Worm (Caenorhabditis elegans) whole organism, midembryonic: ENCODE results near the gene F18E3.11.

ENCODE experiments used
- cog-1 ChIP-seq: sonication (generic microtip); optimal IDR thresholded peaks from 2 replicates; lab custom pipeline; 2016; ENCODE audit warnings: missing genetic modification characterization, missing compliant biosample characterization
- med-1 ChIP-seq: sonication (generic microtip); optimal IDR thresholded peaks from 2 replicates; lab custom pipeline; 2017; ENCODE audit warnings: missing genetic modification characterization, mild to moderate bottlenecking, missing compliant biosample characterization, antibody characterized with exemption, missing genetic modification reagents; ENCODE audit not compliant: insufficient read depth
- tab-1 ChIP-seq: fragments of 200-800 bp; sonication (Bioruptor generic); IDR thresholded peaks from 2 replicates; pipeline ENCODE4 v1.3.6; 2022; ENCODE audit warnings: missing genetic modification characterization, missing compliant biosample characterization
- ztf-23 ChIP-seq: fragments of 200-800 bp; sonication (Bioruptor generic); IDR thresholded peaks from 2 replicates; pipeline ENCODE4 v1.3.6; 2022; ENCODE audit warnings: missing genetic modification reagents, missing genetic modification characterization, missing compliant biosample characterization

DNA sequence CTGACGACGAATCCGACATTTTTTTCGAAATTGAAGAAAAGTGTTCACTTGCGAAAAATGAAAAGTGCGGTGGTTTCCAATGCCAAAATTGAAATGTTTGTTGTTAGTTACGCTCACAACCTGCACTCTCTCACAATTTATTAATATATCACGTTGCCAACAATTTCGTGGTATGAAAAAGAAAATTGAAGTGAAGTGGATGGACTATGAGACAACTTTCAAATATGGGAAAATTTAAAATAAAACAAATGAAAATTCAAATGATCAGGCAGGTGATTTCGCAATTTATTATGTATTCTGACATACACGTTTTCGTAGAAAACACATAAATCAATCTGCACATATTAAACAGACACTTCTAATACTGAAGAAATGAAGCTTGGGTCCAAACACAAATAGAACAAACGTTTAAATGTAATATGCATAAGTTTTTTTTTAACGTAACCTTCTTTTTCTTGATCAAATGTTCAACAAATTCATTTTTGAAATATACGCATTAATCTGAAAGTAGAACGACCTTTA is 27.2 kb upstream of the F18E3.11 start, which contains the start of gene srp-6:
- TF ChIP-seq tab-1 (GFP tag; lab: Robert Waterston, UW) = no peak
- no peak for TF ChIP-seq med-1 (GFP tag; lab: Kevin White, UChicago)
- no peak for TF ChIP-seq ztf-23 (GFP tag; lab: Robert Waterston, UW)
- TF ChIP-seq cog-1 = no peak
